Worm (Caenorhabditis elegans) whole organism, L3 larva: ENCODE measurements around the gene VW02B12L.2.

ENCODE experiments used
- nhr-237 ChIP-seq: fragments of 150-350 bp; optimal IDR thresholded peaks from 2 replicates; lab custom pipeline; 2014; ENCODE audit warnings: missing biosample characterization, missing genetic modification characterization
- snpc-4 ChIP-seq: fragments of 150-350 bp; optimal IDR thresholded peaks from 2 replicates; lab custom pipeline; 2014; ENCODE audit warnings: missing biosample characterization, missing genetic modification characterization

ce11 chrII:11487999-11488398 is 47.9 kb upstream of the VW02B12L.2 start, which contains the start of gene B0334.13:
- TF ChIP-seq snpc-4 (tag; lab: Kevin White, UChicago) (no peak), nhr-237 (no peak)
